Worm (Caenorhabditis elegans) whole organism, midembryonic: ENCODE results near the gene ugt-36.

ENCODE experiments used
- T22C8.4 ChIP-seq: fragments of 200-800 bp; sonication (Bioruptor generic); IDR thresholded peaks from 2 replicates; pipeline ENCODE4 v1.3.6; 2022; ENCODE audit warnings: missing genetic modification characterization, missing compliant biosample characterization
- flt-1 ChIP-seq: fragments of 200-800 bp; sonication (Bioruptor generic); IDR thresholded peaks from 2 replicates; pipeline ENCODE4 v1.3.6; 2022; ENCODE audit warnings: missing genetic modification characterization, missing compliant biosample characterization
- tab-1 ChIP-seq: fragments of 200-800 bp; sonication (Bioruptor generic); IDR thresholded peaks from 2 replicates; pipeline ENCODE4 v1.3.6; 2022; ENCODE audit warnings: missing genetic modification characterization, missing compliant biosample characterization

DNA sequence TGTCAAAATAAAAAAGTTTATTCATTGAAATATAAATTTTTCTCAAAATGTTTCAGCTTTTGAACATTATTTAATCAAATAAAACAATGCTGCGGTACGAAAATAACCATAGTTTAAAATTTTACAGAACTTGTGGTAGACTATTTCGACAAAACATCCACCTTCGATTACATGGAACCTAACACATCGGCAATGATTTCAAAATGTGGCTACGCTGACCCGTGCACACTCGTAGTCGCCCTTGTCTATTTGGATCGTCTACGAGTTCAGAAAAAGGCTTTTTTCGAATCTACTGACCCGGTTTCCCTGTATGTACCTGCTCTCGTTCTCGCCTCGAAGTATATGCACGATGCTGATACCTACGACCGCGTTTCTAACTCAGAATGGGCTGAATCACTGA, 30.2 kb downstream of the ugt-36 start:
- TF ChIP-seq tab-1 (GFP tag; lab: Robert Waterston, UW) = no peak
- TF ChIP-seq flt-1 = no peak
- TF ChIP-seq T22C8.4 (GFP tag; lab: Robert Waterston, UW) = no peak
